Fruit fly (Drosophila melanogaster): ENCODE data around the gene fon.

- TF ChIP-seq CG1529 (GFP tag; optimal IDR thresholded peaks at IDR 0.05) (peak; percentile 77), nom (GFP tag; optimal IDR thresholded peaks at IDR 0.05) (no peak), pum (GFP tag; optimal IDR thresholded peaks at IDR 0.05) (no peak), CG3995 (GFP tag; optimal IDR thresholded peaks at IDR 0.05) (no peak), CG8281 (tag; optimal IDR thresholded peaks at IDR 0.05) (peak; percentile 50), CG13775 (GFP tag; optimal IDR thresholded peaks at IDR 0.05) (no peak), NK7.1 (GFP tag; optimal IDR thresholded peaks at IDR 0.05) (no peak), bbx (GFP tag; IDR thresholded peaks at IDR 0.05; ENCODE audit: partially characterized antibody) (no peak), CG12391 (tag; optimal IDR thresholded peaks at IDR 0.05) (peak; percentile 48), PHDP (tag; optimal IDR thresholded peaks at IDR 0.05) (peak; percentile 75)
Observed at dm6 chr2L:19434260-19434659, 48.3 kb upstream of the fon start.
